Worm (Caenorhabditis elegans) whole organism, young adult: Measurements from ENCODE around the gene ptr-24.

Source experiments
- akir-1 ChIP-seq: fragments of 200-800 bp; sonication (Bioruptor generic); optimal IDR thresholded peaks from 2 replicates; lab custom pipeline; 2018; ENCODE audit warnings: mild to moderate bottlenecking, missing genetic modification characterization, moderate library complexity, missing compliant biosample characterization
- nfyb-1 ChIP-seq: fragments of 200-800 bp; sonication (Bioruptor generic); IDR thresholded peaks from 2 replicates; pipeline ENCODE4 v1.3.6; 2022; ENCODE audit warnings: missing genetic modification reagents, missing genetic modification characterization, missing compliant biosample characterization

ce11 chrX:13320575-13320974 is 17.3 kb upstream of the ptr-24 start:
- no peak for TF ChIP-seq nfyb-1 (GFP tag; lab: Robert Waterston, UW)
- no peak for TF ChIP-seq akir-1 (GFP tag; lab: Kevin White, UChicago)
